Fruit fly (Drosophila melanogaster): ENCODE results near the gene Jon25Bii.
A peak's percentile ranks its signal among the peaks of the same experiment; 100 is the strongest.

Gene Jon25Bii

dm6 chr2L:5000287-5000871 is 47.4 kb upstream of the Jon25Bii start (continued):
- TF ChIP-seq CG3281 (GFP tag; optimal IDR thresholded peaks at IDR 0.05) (peak; percentile 88), CG10274 (GFP tag; optimal IDR thresholded peaks at IDR 0.05) (peak; percentile 38), CG10267 (tag; optimal IDR thresholded peaks at IDR 0.05) (peak; percentile 83), Camta (GFP tag; optimal IDR thresholded peaks at IDR 0.05) (peak; percentile 72), tin (GFP tag; optimal IDR thresholded peaks at IDR 0.05) (peak; percentile 74), CG9817 (tag; optimal IDR thresholded peaks at IDR 0.05) (peak; percentile 72), CG6813 (GFP tag; optimal IDR thresholded peaks at IDR 0.05) (peak; percentile 73), chinmo (GFP tag; IDR thresholded peaks at IDR 0.05; ENCODE audit: partially characterized antibody) (peak; percentile 72; the same call in 1 of the 4 replicates), CG12236 (GFP tag; optimal IDR thresholded peaks at IDR 0.05) (peak; percentile 63), CG6272 (GFP tag; IDR thresholded peaks at IDR 0.05) (0 out of 2 replicates have a peak, but pooled peaks have one; percentile 25), Kr (GFP tag; optimal IDR thresholded peaks at IDR 0.05) (peak; percentile 40), CG2116 (GFP tag; optimal IDR thresholded peaks at IDR 0.05) (peak; percentile 59), Rx (GFP tag; IDR thresholded peaks at IDR 0.05) (peak; percentile 70), CG2202 (tag; optimal IDR thresholded peaks at IDR 0.05) (peak; percentile 85), Dref (GFP tag; IDR thresholded peaks at IDR 0.05) (no peak), H15 (GFP tag; IDR thresholded peaks at IDR 0.05) (0 out of 3 replicates have a peak, but pooled peaks have one; percentile 45), Chrac-16 (GFP tag; optimal IDR thresholded peaks at IDR 0.05) (peak; percentile 80), CG12155 (GFP tag; optimal IDR thresholded peaks at IDR 0.05) (peak; percentile 75), z (GFP tag; IDR thresholded peaks at IDR 0.05) (no peak), vnd (GFP tag; IDR thresholded peaks at IDR 0.05; ENCODE audit: partially characterized antibody) (no peak), Blimp-1 (GFP tag; optimal IDR thresholded peaks at IDR 0.05) (peak; percentile 73), HLHmδ (GFP tag; optimal IDR thresholded peaks at IDR 0.05) (no peak), Adf1 (GFP tag; IDR thresholded peaks at IDR 0.05) (peak; percentile 51), repo (GFP tag; optimal IDR thresholded peaks at IDR 0.05) (peak; percentile 14), Mrtf (GFP tag; IDR thresholded peaks at IDR 0.05) (peak; percentile 74; the same call in 2 of the 3 replicates), stwl (tag; optimal IDR thresholded peaks at IDR 0.05) (no peak), Dll (GFP tag; IDR thresholded peaks at IDR 0.05; ENCODE audit: partially characterized antibody) (no peak), sug (tag; optimal IDR thresholded peaks at IDR 0.05) (peak; percentile 80), ap (GFP tag; IDR thresholded peaks at IDR 0.05) (peak; percentile 26; the same call in 1 of the 2 replicates), CG17186 (GFP tag; optimal IDR thresholded peaks at IDR 0.05) (no peak), Abd-B (GFP tag; optimal IDR thresholded peaks at IDR 0.05) (peak; percentile 68), pho (GFP tag; optimal IDR thresholded peaks at IDR 0.05) (peak; percentile 48), Max (GFP tag; optimal IDR thresholded peaks at IDR 0.05) (peak; percentile 78), slou (GFP tag; optimal IDR thresholded peaks at IDR 0.05) (peak; percentile 44), CG2712 (tag; optimal IDR thresholded peaks at IDR 0.05) (peak; percentile 92), bowl (GFP tag; IDR thresholded peaks at IDR 0.05) (peak; percentile 40; the same call in 1 of the 2 replicates), CG14014 (GFP tag; IDR thresholded peaks at IDR 0.05) (peak; percentile 78), ci (GFP tag; IDR thresholded peaks at IDR 0.05) (peak; percentile 84), ERR (GFP tag; optimal IDR thresholded peaks at IDR 0.05) (peak; percentile 54), Myb (GFP tag; optimal IDR thresholded peaks at IDR 0.05) (peak; percentile 54), Rfx (GFP tag; IDR thresholded peaks at IDR 0.05) (peak; percentile 81), Hey (tag; optimal IDR thresholded peaks at IDR 0.05) (peak; percentile 17), vvl (GFP tag; IDR thresholded peaks at IDR 0.05) (peak; percentile 88), Sin3A (optimal IDR thresholded peaks at IDR 0.05) (no peak), seq (GFP tag; IDR thresholded peaks at IDR 0.05) (peak; percentile 78), HLH54F (GFP tag; optimal IDR thresholded peaks at IDR 0.05) (peak; percentile 56), Fer3 (tag; optimal IDR thresholded peaks at IDR 0.05) (peak; percentile 76), CG10209 (GFP tag; optimal IDR thresholded peaks at IDR 0.05) (peak; percentile 83), jing (GFP tag; optimal IDR thresholded peaks at IDR 0.05) (peak; percentile 65), nerfin-2 (GFP tag; IDR thresholded peaks at IDR 0.05; ENCODE audit: partially characterized antibody) (no peak)

Measured in whole organism, embryonic.